Worm (Caenorhabditis elegans) whole organism, L1 larva: ENCODE data around the gene F35G2.1.

Experiments used
- dpl-1 ChIP-seq, 3 experiments: fragments of 150-350 bp in 2 of 3; sonication (generic microtip) in 1 of 3; optimal IDR thresholded peaks; 2 replicates each; lab custom pipeline; 2014 to 2017; ENCODE audit warnings: missing biosample characterization in 3 of 3, missing genetic modification characterization in 3 of 3, missing genetic modification reagents in 3 of 3
- dsc-1 ChIP-seq: sonication (generic microtip); optimal IDR thresholded peaks from 2 replicates; lab custom pipeline; 2016; ENCODE audit warnings: mild to moderate bottlenecking, missing genetic modification characterization, missing compliant biosample characterization
- efl-1 ChIP-seq, 4 experiments: fragments of 150-350 bp; optimal IDR thresholded peaks in 3 of 4; peaks in 1 of 4; 1 replicate in 1 of 4; 2 replicates in 3 of 4; lab custom pipeline; 2014; ENCODE audit warnings: missing biosample characterization in 2 of 4, missing genetic modification characterization in 2 of 4, missing genetic modification reagents in 2 of 4
- fkh-8 ChIP-seq: sonication (generic microtip); optimal IDR thresholded peaks from 2 replicates; lab custom pipeline; 2016; ENCODE audit warnings: mild to moderate bottlenecking, missing genetic modification characterization, missing compliant biosample characterization
- jun-1 ChIP-seq: fragments of 150-350 bp; optimal IDR thresholded peaks from 2 replicates; lab custom pipeline; 2014; ENCODE audit warnings: missing biosample characterization, missing genetic modification reagents, missing genetic modification characterization
- lin-39 ChIP-seq: fragments of 150-350 bp; optimal IDR thresholded peaks from 2 replicates; lab custom pipeline; 2014; ENCODE audit warnings: missing biosample characterization, missing genetic modification reagents, missing genetic modification characterization
- mdl-1 ChIP-seq, 2 experiments: fragments of 150-350 bp; optimal IDR thresholded peaks; 2 replicates each; lab custom pipeline; 2014 to 2017; ENCODE audit warnings: missing biosample characterization in 2 of 2, missing genetic modification characterization in 2 of 2, inconsistent platforms in 1 of 2
- nhr-12 ChIP-seq: sonication (generic microtip); optimal IDR thresholded peaks from 2 replicates; lab custom pipeline; 2017; ENCODE audit warnings: missing biosample characterization, missing genetic modification characterization
- nhr-28 ChIP-seq: fragments of 150-350 bp; optimal IDR thresholded peaks from 2 replicates; lab custom pipeline; 2014; ENCODE audit warnings: missing biosample characterization, missing genetic modification characterization
- nhr-47 ChIP-seq: sonication (generic microtip); optimal IDR thresholded peaks from 2 replicates; lab custom pipeline; 2016; ENCODE audit warnings: mild to moderate bottlenecking, missing genetic modification characterization, moderate library complexity, missing compliant biosample characterization
- nhr-71 ChIP-seq: sonication (generic microtip); optimal IDR thresholded peaks from 2 replicates; lab custom pipeline; 2016; ENCODE audit warnings: mild to moderate bottlenecking, missing genetic modification characterization, moderate library complexity, missing compliant biosample characterization
- pax-3 ChIP-seq: fragments of 200-800 bp; sonication (Bioruptor generic); optimal IDR thresholded peaks from 2 replicates; lab custom pipeline; 2018; ENCODE audit warnings: mild to moderate bottlenecking, missing genetic modification characterization, moderate library complexity, missing compliant biosample characterization
- snpc-4 ChIP-seq: fragments of 150-350 bp; optimal IDR thresholded peaks from 2 replicates; lab custom pipeline; 2014; ENCODE audit warnings: missing biosample characterization, missing genetic modification characterization
- sup-37 ChIP-seq: fragments of 200-800 bp; sonication (Bioruptor generic); optimal IDR thresholded peaks from 2 replicates; lab custom pipeline; 2018; ENCODE audit warnings: mild to moderate bottlenecking, missing genetic modification characterization, missing compliant biosample characterization
- tbx-2 ChIP-seq: sonication (generic microtip); optimal IDR thresholded peaks from 2 replicates; lab custom pipeline; 2016; ENCODE audit warnings: missing genetic modification characterization, missing compliant biosample characterization
- vab-15 ChIP-seq: sonication (generic microtip); optimal IDR thresholded peaks from 2 replicates; lab custom pipeline; 2017; ENCODE audit warnings: missing genotype, mild to moderate bottlenecking, missing genetic modification characterization, missing compliant biosample characterization
- zip-4 ChIP-seq: fragments of 200-800 bp; sonication (Bioruptor generic); optimal IDR thresholded peaks from 2 replicates; lab custom pipeline; 2018; ENCODE audit warnings: mild to moderate bottlenecking, missing genetic modification characterization, moderate library complexity, missing compliant biosample characterization

Gene F35G2.1

DNA sequence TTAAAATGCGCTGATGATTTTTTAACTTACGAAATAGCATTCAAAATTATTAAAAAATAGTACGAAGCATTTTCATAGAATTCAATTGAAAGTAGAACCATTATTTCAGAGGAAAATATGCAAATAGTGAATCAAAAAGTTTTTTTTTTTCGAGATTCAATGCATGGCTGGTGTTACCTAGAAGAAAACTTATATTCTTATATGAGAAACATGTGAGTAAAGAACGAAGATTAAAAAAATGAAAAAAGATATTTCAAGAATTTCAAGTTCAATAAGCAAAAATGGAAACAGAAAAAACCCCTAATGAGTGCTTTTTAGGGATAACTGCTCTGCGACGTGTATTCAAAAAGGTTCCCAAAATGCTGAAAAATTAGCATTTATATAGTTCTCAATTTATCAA lies 33.0 kb downstream of the F35G2.1 start, which contains the start of gene sre-16:
sre-16 (minus strand) TSS at position 101 of the 400 bp plus-strand sequence.
- no peak for TF ChIP-seq tbx-2 (tag; lab: Kevin White, UChicago)
- TF ChIP-seq fkh-8 = peak; percentile 31
- TF ChIP-seq nhr-71 = no peak
- TF ChIP-seq nhr-47 = no peak
- TF ChIP-seq nhr-12 (tag; lab: Kevin White, UChicago) = no peak

ce11 chrIV:12238851-12239250 lies 35.8 kb downstream of the F35G2.1 start, which contains the start of gene sre-19:
sre-19 (minus strand) TSS chrIV:12238951.
- no peak for TF ChIP-seq lin-39 (tag; lab: Kevin White, UChicago)
- TF ChIP-seq, all 84 proteins: peak for 0

- TF ChIP-seq dsc-1 (tag; lab: Kevin White, UChicago) (peak; percentile 6), mdl-1 (tag; optimal IDR thresholded peaks at IDR 0.05; lab: Kevin White, UChicago) (no peak), efl-1 (optimal IDR thresholded peaks at IDR 0.05; lab: Kevin White, UChicago) (no peak), efl-1 (GFP tag; optimal IDR thresholded peaks at IDR 0.05 in 1 of 2; lab: Kevin White, UChicago) (peak in 1 of 2 experiments; percentile 58)
These were observed 41.7 kb downstream of the F35G2.1 start, which contains the start of gene sre-15 for ce11 chrIV:12244706-12245105. sre-15 (minus strand) TSS chrIV:12244806.

- TF ChIP-seq zip-4 (GFP tag; lab: Kevin White, UChicago) (no peak), sup-37 (GFP tag; lab: Kevin White, UChicago) (no peak), pax-3 (no peak), snpc-4 (no peak), nhr-28 (no peak), dpl-1 (GFP tag; optimal IDR thresholded peaks at IDR 0.05; lab: Kevin White, UChicago) (no peak), vab-15 (no peak), jun-1 (no peak), efl-1 (optimal IDR thresholded peaks at IDR 0.05; lab: Kevin White, UChicago) (no peak), efl-1 (GFP tag; optimal IDR thresholded peaks at IDR 0.05 in 1 of 2; lab: Kevin White, UChicago) (peak in 1 of 2 experiments; percentile 59)
These were observed 49.5 kb downstream of the F35G2.1 start, which contains the start of gene dnj-26 for ce11 chrIV:12252579-12252978. dnj-26 (minus strand) TSS chrIV:12252679.
